Fruit fly (Drosophila melanogaster) whole organism, embryonic: Measurements from ENCODE around the gene eIF3h.
A peak's percentile ranks its signal among the peaks of the same experiment; 100 is the strongest.

Experiments
- Abd-B ChIP-seq: fragments of 200-800 bp; sonication (Bioruptor generic); optimal IDR thresholded peaks from 2 replicates; lab custom pipeline; 2018; ENCODE audit warnings: missing biosample characterization, mild to moderate bottlenecking, missing genetic modification characterization, moderate library complexity
- Antp ChIP-seq: fragments of 200-800 bp; sonication (Bioruptor generic); optimal IDR thresholded peaks from 3 replicates; lab custom pipeline; 2016; ENCODE audit warnings: missing biosample characterization, missing genetic modification characterization
- Awh ChIP-seq: fragments of 200-800 bp; sonication (Bioruptor generic); IDR thresholded peaks from 2 replicates; pipeline ENCODE4, ENCODE4 v1.3.6; 2022; ENCODE audit warnings: missing biosample characterization, missing genetic modification characterization
- Bgb ChIP-seq: fragments of 200-800 bp; sonication (Bioruptor generic); IDR thresholded peaks from 2 replicates; pipeline ENCODE4 v1.3.6; 2022; ENCODE audit warnings: missing biosample characterization, missing genetic modification characterization; ENCODE audit not compliant: partially characterized antibody
- CG10147 ChIP-seq: fragments of 200-800 bp; sonication (Bioruptor generic); optimal IDR thresholded peaks from 2 replicates; lab custom pipeline; 2019; ENCODE audit warnings: missing biosample characterization, mild to moderate bottlenecking, missing genetic modification characterization, moderate library complexity
- CG10654 ChIP-seq: fragments of 200-800 bp; sonication (Bioruptor generic); optimal IDR thresholded peaks from 2 replicates; lab custom pipeline; 2016; ENCODE audit warnings: missing biosample characterization, missing genetic modification characterization
- CG11247 ChIP-seq: fragments of 200-800 bp; sonication (Bioruptor generic); IDR thresholded peaks from 2 replicates; pipeline ENCODE4 v1.3.6; 2022; ENCODE audit warnings: missing biosample characterization, missing genetic modification characterization
- CG13287 ChIP-seq: fragments of 200-800 bp; sonication (Bioruptor generic); IDR thresholded peaks from 2 replicates; pipeline ENCODE4 v1.3.6; 2022; ENCODE audit warnings: missing biosample characterization, missing genetic modification characterization; ENCODE audit not compliant: partially characterized antibody
- CG13424 ChIP-seq: fragments of 200-800 bp; sonication (Bioruptor generic); optimal IDR thresholded peaks from 2 replicates; lab custom pipeline; 2019; ENCODE audit warnings: missing biosample characterization, mild to moderate bottlenecking, missing genetic modification characterization, moderate library complexity
- CG13624 ChIP-seq: fragments of 200-800 bp; sonication (Bioruptor generic); optimal IDR thresholded peaks from 2 replicates; lab custom pipeline; 2016; ENCODE audit warnings: missing biosample characterization, missing genetic modification characterization
- CG17361 ChIP-seq: fragments of 200-800 bp; sonication (Bioruptor generic); IDR thresholded peaks from 3 replicates; pipeline ENCODE4 v1.3.6; 2022; ENCODE audit warnings: missing biosample characterization, missing genetic modification characterization
- CG17829 ChIP-seq: fragments of 200-800 bp; optimal IDR thresholded peaks from 2 replicates; lab custom pipeline; 2019; ENCODE audit warnings: missing biosample characterization, mild to moderate bottlenecking, missing genetic modification characterization, moderate library complexity
- CG18262 ChIP-seq: fragments of 200-800 bp; optimal IDR thresholded peaks from 3 replicates; lab custom pipeline; 2019; ENCODE audit warnings: missing biosample characterization, mild to moderate bottlenecking, missing genetic modification characterization, moderate library complexity
- CG18764 ChIP-seq: fragments of 200-800 bp; sonication (Bioruptor generic); optimal IDR thresholded peaks from 3 replicates; lab custom pipeline; 2016; ENCODE audit warnings: missing biosample characterization, missing genetic modification characterization
- CG2129 ChIP-seq: fragments of 200-800 bp; sonication (Bioruptor generic); IDR thresholded peaks from 2 replicates; pipeline ENCODE4 v1.3.6; 2022; ENCODE audit warnings: missing biosample characterization, missing genetic modification characterization; ENCODE audit not compliant: partially characterized antibody
- CG2202 ChIP-seq: fragments of 200-800 bp; sonication (Bioruptor generic); optimal IDR thresholded peaks from 2 replicates; lab custom pipeline; 2018; ENCODE audit warnings: missing biosample characterization, mild to moderate bottlenecking, missing genetic modification characterization
- CG2678 ChIP-seq: fragments of 200-800 bp; sonication (Bioruptor generic); optimal IDR thresholded peaks from 3 replicates; lab custom pipeline; 2019; ENCODE audit warnings: missing biosample characterization, mild to moderate bottlenecking, missing genetic modification characterization, moderate library complexity
- CG30020 ChIP-seq: fragments of 200-800 bp; optimal IDR thresholded peaks from 2 replicates; lab custom pipeline; 2019; ENCODE audit warnings: missing biosample characterization, mild to moderate bottlenecking, missing genetic modification characterization, moderate library complexity
- CG31388 ChIP-seq: fragments of 200-800 bp; sonication (Bioruptor generic); optimal IDR thresholded peaks from 2 replicates; lab custom pipeline; 2016; ENCODE audit warnings: missing biosample characterization, missing genetic modification characterization
- CG34376 ChIP-seq: fragments of 200-800 bp; sonication (Bioruptor generic); optimal IDR thresholded peaks from 2 replicates; lab custom pipeline; 2018; ENCODE audit warnings: missing biosample characterization, mild to moderate bottlenecking, missing genetic modification characterization
- CG6683 ChIP-seq: fragments of 200-800 bp; sonication (Bioruptor generic); optimal IDR thresholded peaks from 2 replicates; lab custom pipeline; 2017; ENCODE audit warnings: missing biosample characterization, mild to moderate bottlenecking, missing genetic modification characterization, missing genetic modification reagents
- CG9797 ChIP-seq: fragments of 200-800 bp; sonication (Bioruptor generic); optimal IDR thresholded peaks from 3 replicates; lab custom pipeline; 2018; ENCODE audit warnings: missing biosample characterization, mild to moderate bottlenecking, missing genetic modification characterization
- Dek ChIP-seq: fragments of 200-800 bp; sonication (Bioruptor generic); optimal IDR thresholded peaks from 3 replicates; lab custom pipeline; 2019; ENCODE audit warnings: missing biosample characterization, mild to moderate bottlenecking, missing genetic modification characterization, moderate library complexity
- Dll ChIP-seq: fragments of 200-800 bp; sonication (Bioruptor generic); IDR thresholded peaks from 4 replicates; pipeline ENCODE4 v1.3.6; 2022; ENCODE audit warnings: missing biosample characterization, missing genetic modification characterization; ENCODE audit not compliant: partially characterized antibody
- ERR ChIP-seq: fragments of 200-800 bp; sonication (Bioruptor generic); optimal IDR thresholded peaks from 2 replicates; lab custom pipeline; 2016; ENCODE audit warnings: missing biosample characterization, missing genetic modification characterization
- Gsc ChIP-seq: fragments of 200-800 bp; sonication (Bioruptor generic); IDR thresholded peaks from 2 replicates; pipeline ENCODE4 v1.3.6; 2022; ENCODE audit warnings: missing biosample characterization, missing genetic modification characterization
- HLH4C ChIP-seq: fragments of 200-800 bp; sonication (Bioruptor generic); IDR thresholded peaks from 3 replicates; pipeline ENCODE4 v1.3.6; 2022; ENCODE audit warnings: missing biosample characterization, missing genetic modification characterization; ENCODE audit not compliant: partially characterized antibody
- Hsf ChIP-seq: fragments of 200-800 bp; sonication (Bioruptor generic); optimal IDR thresholded peaks from 3 replicates; lab custom pipeline; 2016; ENCODE audit warnings: missing biosample characterization, missing genetic modification characterization
- Kr ChIP-seq: fragments of 200-800 bp; sonication (Bioruptor generic); optimal IDR thresholded peaks from 2 replicates; lab custom pipeline; 2017; ENCODE audit warnings: missing biosample characterization, mild to moderate bottlenecking, missing genetic modification characterization
- Lhr ChIP-seq: fragments of 200-800 bp; sonication (Bioruptor generic); optimal IDR thresholded peaks from 3 replicates; lab custom pipeline; 2017; ENCODE audit warnings: mild to moderate bottlenecking, missing biosample characterization, missing genetic modification reagents, missing genetic modification characterization
- Mes4 ChIP-seq: fragments of 200-800 bp; sonication (Bioruptor generic); optimal IDR thresholded peaks from 2 replicates; lab custom pipeline; 2016; ENCODE audit warnings: missing biosample characterization, missing genetic modification characterization
- Nf-YB ChIP-seq: fragments of 200-800 bp; sonication (Bioruptor generic); optimal IDR thresholded peaks from 3 replicates; lab custom pipeline; 2019; ENCODE audit warnings: missing biosample characterization, mild to moderate bottlenecking, missing genetic modification characterization, moderate library complexity
- Poxn ChIP-seq: fragments of 200-800 bp; sonication (Bioruptor generic); IDR thresholded peaks from 2 replicates; pipeline ENCODE4 v1.3.6; 2022; ENCODE audit warnings: missing biosample characterization, missing genetic modification characterization
- Usf ChIP-seq: fragments of 200-800 bp; sonication (Bioruptor generic); optimal IDR thresholded peaks from 2 replicates; lab custom pipeline; 2017; ENCODE audit warnings: missing genotype, missing biosample characterization, missing genetic modification characterization
- ap ChIP-seq: fragments of 200-800 bp; sonication (Bioruptor generic); IDR thresholded peaks from 2 replicates; pipeline ENCODE4 v1.3.6; 2022; ENCODE audit warnings: missing biosample characterization, missing genetic modification characterization
- bowl ChIP-seq: fragments of 200-800 bp; sonication (Bioruptor generic); IDR thresholded peaks from 2 replicates; pipeline ENCODE4 v1.3.6; 2022; ENCODE audit warnings: missing biosample characterization, missing genetic modification characterization
- eyg ChIP-seq: fragments of 200-800 bp; sonication (Bioruptor generic); optimal IDR thresholded peaks from 3 replicates; lab custom pipeline; 2016; ENCODE audit warnings: missing biosample characterization, missing genetic modification characterization
- gsb-n ChIP-seq: fragments of 200-800 bp; sonication (Bioruptor generic); optimal IDR thresholded peaks from 3 replicates; lab custom pipeline; 2018; ENCODE audit warnings: missing biosample characterization, mild to moderate bottlenecking, missing genetic modification characterization
- ham ChIP-seq: fragments of 200-800 bp; sonication (Bioruptor generic); IDR thresholded peaks from 2 replicates; pipeline ENCODE4 v1.3.6; 2022; ENCODE audit warnings: missing biosample characterization, missing genetic modification characterization
- knrl ChIP-seq: fragments of 200-800 bp; sonication (Bioruptor generic); IDR thresholded peaks from 3 replicates; pipeline ENCODE4 v1.3.6; 2022; ENCODE audit warnings: missing biosample characterization, missing genetic modification characterization; ENCODE audit not compliant: partially characterized antibody
- lmd ChIP-seq: fragments of 200-800 bp; sonication (Bioruptor generic); IDR thresholded peaks from 2 replicates; pipeline ENCODE4 v1.3.6; 2022; ENCODE audit warnings: missing biosample characterization, missing genetic modification characterization
- pan ChIP-seq, 4 experiments: fragments of >200 bp in 3 of 4; fragments of 200-800 bp in 1 of 4; sonication (Bioruptor generic) in 1 of 4; optimal IDR thresholded peaks in 3 of 4; IDR thresholded peaks in 1 of 4; 2 replicates each; pipeline versions ENCODE4 v1.3.6 to Lab custom; 2017 to 2022; ENCODE audit warnings: missing biosample characterization in 2 of 4, missing genetic modification characterization in 2 of 4, mixed read lengths in 1 of 4
- phol ChIP-seq: fragments of 200-800 bp; sonication (Bioruptor generic); optimal IDR thresholded peaks from 3 replicates; lab custom pipeline; 2018; ENCODE audit warnings: missing biosample characterization, mild to moderate bottlenecking, missing genetic modification characterization, moderate library complexity
- ro ChIP-seq: fragments of 200-800 bp; sonication (Bioruptor generic); IDR thresholded peaks from 2 replicates; pipeline ENCODE4 v1.3.6; 2022; ENCODE audit warnings: missing biosample characterization, missing genetic modification characterization
- sens ChIP-seq: fragments of 200-800 bp; sonication (Bioruptor generic); peaks from one replicate; lab custom pipeline; 2016; ENCODE audit warnings: missing biosample characterization, missing genetic modification characterization
- ssp ChIP-seq: fragments of 200-800 bp; sonication (Bioruptor generic); IDR thresholded peaks from 2 replicates; pipeline ENCODE4 v1.3.6; 2022; ENCODE audit warnings: missing biosample characterization, missing genetic modification characterization
- tap ChIP-seq: fragments of 200-800 bp; optimal IDR thresholded peaks from 3 replicates; lab custom pipeline; 2019; ENCODE audit warnings: missing biosample characterization, mild to moderate bottlenecking, missing genetic modification characterization, moderate library complexity
- tio ChIP-seq: fragments of 200-800 bp; sonication (Bioruptor generic); optimal IDR thresholded peaks from 2 replicates; lab custom pipeline; 2017; ENCODE audit warnings: missing biosample characterization, missing genetic modification characterization, inconsistent platforms
- vvl ChIP-seq: fragments of 200-800 bp; sonication (Bioruptor generic); IDR thresholded peaks from 2 replicates; pipeline ENCODE4 v1.3.6; 2022; ENCODE audit warnings: missing biosample characterization, missing genetic modification characterization

Gene eIF3h

DNA sequence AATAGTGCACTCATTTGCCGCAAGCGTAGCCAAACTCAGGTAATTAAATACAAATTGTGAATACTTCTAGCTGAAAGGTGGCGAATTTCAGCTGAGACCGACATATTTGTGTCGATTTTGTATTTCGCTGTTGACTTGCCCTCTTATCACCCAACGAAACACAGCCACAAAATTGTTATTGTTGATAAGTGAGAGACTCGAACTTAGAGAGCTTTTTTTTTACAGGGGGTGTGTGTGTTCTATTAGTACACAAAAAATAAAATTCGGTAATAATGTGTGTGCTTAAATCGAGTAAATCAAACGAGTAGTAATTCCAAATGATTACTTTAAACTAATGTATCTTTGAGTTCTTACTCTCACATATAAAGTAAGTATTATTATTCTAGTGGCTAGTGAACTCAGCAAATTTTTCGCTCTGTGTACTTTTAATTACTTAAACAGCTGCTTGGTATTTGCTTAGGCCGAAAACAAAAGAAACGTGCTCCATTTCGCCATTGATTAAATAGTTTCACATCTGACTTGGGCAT, 8.1 kb upstream of the eIF3h start (continued):
- no peak for TF ChIP-seq CG9797 (GFP tag; lab: Kevin White, UChicago)
- TF ChIP-seq tio (GFP tag; lab: Kevin White, UChicago) = peak; percentile 46
- TF ChIP-seq Hsf (GFP tag; lab: Kevin White, UChicago) = peak; percentile 31
- peak; percentile 82 for TF ChIP-seq vvl (GFP tag; lab: Robert Waterston, UW)
- no peak for TF ChIP-seq Poxn (GFP tag; lab: Robert Waterston, UW)
- peak; percentile 56; the same call in 1 of the 2 replicates for TF ChIP-seq bowl
- peak; percentile 32 for TF ChIP-seq gsb-n (tag; lab: Kevin White, UChicago)
- peak; percentile 15 for TF ChIP-seq CG10147 (GFP tag; lab: Kevin White, UChicago)
- no peak for TF ChIP-seq CG2202 (tag; lab: Kevin White, UChicago)
- TF ChIP-seq knrl (GFP tag; lab: Robert Waterston, UW) = no peak
- peak; percentile 46 for TF ChIP-seq CG10654 (GFP tag; lab: Kevin White, UChicago)
- peak; percentile 58 for TF ChIP-seq CG13624 (GFP tag; lab: Kevin White, UChicago)
- TF ChIP-seq CG34376 (GFP tag; lab: Kevin White, UChicago) = peak; percentile 77
- no peak for TF ChIP-seq CG31388 (GFP tag; lab: Kevin White, UChicago)
- TF ChIP-seq Awh (GFP tag; lab: Robert Waterston, UW) = peak; percentile 73
- TF ChIP-seq CG2129 (GFP tag; lab: Robert Waterston, UW) = no peak
- peak; percentile 56 for TF ChIP-seq CG13424 (tag; lab: Kevin White, UChicago)
- peak; percentile 51 for TF ChIP-seq eyg
- peak; percentile 63; the same call in 1 of the 2 replicates for TF ChIP-seq lmd (GFP tag; lab: Robert Waterston, UW)
- TF ChIP-seq ssp = peak; percentile 36; the same call in 1 of the 2 replicates
- peak; percentile 56 for TF ChIP-seq Dek (tag; lab: Kevin White, UChicago)
- TF ChIP-seq CG2678 (tag; lab: Kevin White, UChicago) = peak; percentile 80
- peak; percentile 45 for TF ChIP-seq CG18262 (tag; lab: Kevin White, UChicago)
- no peak for TF ChIP-seq ham (GFP tag; lab: Robert Waterston, UW)
- no peak for TF ChIP-seq Dll (GFP tag; lab: Robert Waterston, UW)
- TF ChIP-seq CG13287 (GFP tag; lab: Robert Waterston, UW) = 0 out of 2 replicates have a peak, but pooled peaks have one; percentile 7
- no peak for TF ChIP-seq pan (optimal IDR thresholded peaks at IDR 0.05; lab: Kevin White, UChicago)
- TF ChIP-seq pan (GFP tag; optimal IDR thresholded peaks at IDR 0.05 in 1 of 2, IDR thresholded peaks at IDR 0.05 in 1 of 2) = peak in 1 of 2 experiments; percentile 65
- TF ChIP-seq CG30020 = no peak
- peak; percentile 60 for TF ChIP-seq CG17361 (GFP tag; lab: Robert Waterston, UW)
- peak; percentile 23 for TF ChIP-seq phol (tag; lab: Kevin White, UChicago)
- TF ChIP-seq CG17829 = peak; percentile 30
- TF ChIP-seq sens (GFP tag; lab: Kevin White, UChicago) = peak; percentile 93
- TF ChIP-seq Kr (GFP tag; lab: Kevin White, UChicago) = no peak
- peak; percentile 69 for TF ChIP-seq CG11247 (GFP tag; lab: Robert Waterston, UW)
- TF ChIP-seq ro (GFP tag; lab: Robert Waterston, UW) = no peak
- TF ChIP-seq CG18764 (GFP tag; lab: Kevin White, UChicago) = peak; percentile 11
- TF ChIP-seq Abd-B (GFP tag; lab: Kevin White, UChicago) = peak; percentile 51
- peak; percentile 63 for TF ChIP-seq ap (GFP tag; lab: Robert Waterston, UW)
- peak; percentile 68 for TF ChIP-seq Antp (GFP tag; lab: Kevin White, UChicago)
- TF ChIP-seq ERR (GFP tag; lab: Kevin White, UChicago) = peak; percentile 47
- TF ChIP-seq Nf-YB = peak; percentile 42
- peak; percentile 61 for TF ChIP-seq CG6683 (GFP tag; lab: Kevin White, UChicago)
- no peak for TF ChIP-seq Gsc (GFP tag; lab: Robert Waterston, UW)
- TF ChIP-seq Mes4 (GFP tag; lab: Kevin White, UChicago) = no peak
- no peak for TF ChIP-seq Bgb (GFP tag; lab: Robert Waterston, UW)
- no peak for TF ChIP-seq Lhr (GFP tag; lab: Kevin White, UChicago)
- no peak for TF ChIP-seq HLH4C (GFP tag; lab: Robert Waterston, UW)
- no peak for TF ChIP-seq Usf (GFP tag; lab: Kevin White, UChicago)
- peak; percentile 61 for TF ChIP-seq tap (tag; lab: Kevin White, UChicago)
